Worm (Caenorhabditis elegans) whole organism, L3 larva: ENCODE measurements around the gene F41C3.1.
A peak's percentile ranks its signal among the peaks of the same experiment; 100 is the strongest.

ENCODE experiments used
- R02D3.7 ChIP-seq: fragments of 150-350 bp; optimal IDR thresholded peaks from 2 replicates; lab custom pipeline; 2014; ENCODE audit warnings: missing biosample characterization, missing genetic modification characterization
- ZK546.5 ChIP-seq: sonication (generic microtip); optimal IDR thresholded peaks from 2 replicates; lab custom pipeline; 2017; ENCODE audit warnings: missing biosample characterization, missing genetic modification characterization
- aly-2 ChIP-seq: fragments of 150-350 bp; optimal IDR thresholded peaks from 2 replicates; lab custom pipeline; 2014; ENCODE audit warnings: missing biosample characterization, missing genetic modification characterization
- ama-1 ChIP-seq: fragments of 150-350 bp; optimal IDR thresholded peaks from 2 replicates; lab custom pipeline; 2018
- ceh-16 ChIP-seq: sonication (generic microtip); optimal IDR thresholded peaks from 2 replicates; lab custom pipeline; 2017; ENCODE audit warnings: missing biosample characterization, missing genetic modification characterization
- ceh-28 ChIP-seq: fragments of 150-350 bp; optimal IDR thresholded peaks from 2 replicates; lab custom pipeline; 2014; ENCODE audit warnings: missing biosample characterization, missing genetic modification reagents, missing genetic modification characterization
- ceh-82 ChIP-seq: fragments of 150-350 bp; optimal IDR thresholded peaks from 2 replicates; lab custom pipeline; 2014; ENCODE audit warnings: missing biosample characterization, missing genetic modification characterization
- ceh-9 ChIP-seq: sonication (generic microtip); optimal IDR thresholded peaks from 2 replicates; lab custom pipeline; 2018; ENCODE audit warnings: missing biosample characterization, missing genetic modification characterization
- daf-12 ChIP-seq: fragments of 150-350 bp; optimal IDR thresholded peaks from 2 replicates; lab custom pipeline; 2014; ENCODE audit warnings: missing biosample characterization, missing genetic modification reagents, missing genetic modification characterization
- egl-27 ChIP-seq: sonication (generic microtip); optimal IDR thresholded peaks from 4 replicates; lab custom pipeline; 2017; ENCODE audit warnings: missing biosample characterization, missing genetic modification reagents, missing genetic modification characterization
- elt-1 ChIP-seq: fragments of 150-350 bp; optimal IDR thresholded peaks from 2 replicates; lab custom pipeline; 2014; ENCODE audit warnings: missing biosample characterization, missing genetic modification characterization
- elt-2 ChIP-seq: sonication (generic microtip); optimal IDR thresholded peaks from 2 replicates; lab custom pipeline; 2016; ENCODE audit warnings: missing genetic modification reagents, mild to moderate bottlenecking, missing genetic modification characterization, missing compliant biosample characterization
- eor-1 ChIP-seq, 2 experiments: fragments of 150-350 bp; optimal IDR thresholded peaks; 2 replicates each; lab custom pipeline; 2014 to 2018; ENCODE audit warnings: missing biosample characterization in 2 of 2, missing genetic modification characterization in 2 of 2
- fkh-10 ChIP-seq: sonication (generic microtip); optimal IDR thresholded peaks from 2 replicates; lab custom pipeline; 2017; ENCODE audit warnings: missing biosample characterization, missing genetic modification reagents, missing genetic modification characterization
- fkh-2 ChIP-seq: fragments of 150-350 bp; optimal IDR thresholded peaks from 2 replicates; lab custom pipeline; 2014; ENCODE audit warnings: missing biosample characterization, missing genetic modification reagents, missing genetic modification characterization
- fos-1 ChIP-seq: fragments of 150-350 bp; optimal IDR thresholded peaks from 2 replicates; lab custom pipeline; 2014; ENCODE audit warnings: missing biosample characterization, missing genetic modification characterization
- hmg-11 ChIP-seq: sonication (generic microtip); optimal IDR thresholded peaks from 2 replicates; lab custom pipeline; 2016; ENCODE audit warnings: missing genetic modification characterization, missing compliant biosample characterization
- jun-1 ChIP-seq: fragments of 150-350 bp; optimal IDR thresholded peaks from 2 replicates; lab custom pipeline; 2014; ENCODE audit warnings: missing biosample characterization, missing genetic modification reagents, missing genetic modification characterization
- lin-39 ChIP-seq: fragments of 150-350 bp; optimal IDR thresholded peaks from 2 replicates; lab custom pipeline; 2018; ENCODE audit warnings: missing biosample characterization, missing genetic modification reagents, missing genetic modification characterization
- lsy-12 ChIP-seq: sonication (generic microtip); optimal IDR thresholded peaks from 2 replicates; lab custom pipeline; 2016; ENCODE audit warnings: mild to moderate bottlenecking, missing genetic modification characterization, missing compliant biosample characterization
- mdl-1 ChIP-seq: fragments of 150-350 bp; optimal IDR thresholded peaks from 2 replicates; lab custom pipeline; 2014; ENCODE audit warnings: missing biosample characterization, missing genetic modification characterization
- mml-1 ChIP-seq: fragments of 150-350 bp; sonication (generic microtip); optimal IDR thresholded peaks from 3 replicates; lab custom pipeline; 2014; ENCODE audit warnings: missing biosample characterization, missing genetic modification characterization
- nfya-1 ChIP-seq: sonication (generic microtip); optimal IDR thresholded peaks from 2 replicates; lab custom pipeline; 2017; ENCODE audit warnings: missing genetic modification characterization, mild to moderate bottlenecking, missing compliant biosample characterization, antibody characterized with exemption, moderate library complexity; ENCODE audit not compliant: insufficient read depth
- nhr-11 ChIP-seq: fragments of 150-350 bp; optimal IDR thresholded peaks from 2 replicates; lab custom pipeline; 2014; ENCODE audit warnings: missing biosample characterization, missing genetic modification characterization
- nhr-12 ChIP-seq: fragments of 150-350 bp; optimal IDR thresholded peaks from 2 replicates; lab custom pipeline; 2014; ENCODE audit warnings: missing biosample characterization, missing genetic modification characterization
- nhr-23 ChIP-seq: fragments of 150-350 bp; optimal IDR thresholded peaks from 2 replicates; lab custom pipeline; 2014; ENCODE audit warnings: missing biosample characterization, missing genetic modification reagents, missing genetic modification characterization
- nhr-237 ChIP-seq: fragments of 150-350 bp; optimal IDR thresholded peaks from 2 replicates; lab custom pipeline; 2014; ENCODE audit warnings: missing biosample characterization, missing genetic modification characterization
- nhr-25 ChIP-seq: sonication (generic microtip); optimal IDR thresholded peaks from 2 replicates; lab custom pipeline; 2017; ENCODE audit warnings: missing biosample characterization, missing genetic modification characterization
- nhr-28 ChIP-seq: fragments of 150-350 bp; optimal IDR thresholded peaks from 2 replicates; lab custom pipeline; 2014; ENCODE audit warnings: missing biosample characterization, missing genetic modification characterization
- nhr-43 ChIP-seq: sonication (generic microtip); optimal IDR thresholded peaks from 2 replicates; lab custom pipeline; 2016; ENCODE audit warnings: mild to moderate bottlenecking, missing genetic modification characterization, missing compliant biosample characterization; ENCODE audit not compliant: poor library complexity, severe bottlenecking
- nhr-67 ChIP-seq: fragments of 150-350 bp; optimal IDR thresholded peaks from 2 replicates; lab custom pipeline; 2014; ENCODE audit warnings: missing biosample characterization, missing genetic modification characterization
- nhr-76 ChIP-seq: fragments of 150-350 bp; sonication (generic microtip); optimal IDR thresholded peaks from 5 replicates; lab custom pipeline; 2014; ENCODE audit warnings: missing biosample characterization, missing genetic modification characterization
- nhr-77 ChIP-seq: fragments of 150-350 bp; optimal IDR thresholded peaks from 2 replicates; lab custom pipeline; 2014; ENCODE audit warnings: missing biosample characterization, missing genetic modification characterization
- pha-4 ChIP-seq: fragments of 150-350 bp; optimal IDR thresholded peaks from 2 replicates; lab custom pipeline; 2014; ENCODE audit warnings: missing biosample characterization, missing genetic modification reagents, missing genetic modification characterization
- pqm-1 ChIP-seq: fragments of 150-350 bp; optimal IDR thresholded peaks from 2 replicates; lab custom pipeline; 2017; ENCODE audit warnings: missing biosample characterization, missing genetic modification characterization, inconsistent platforms
- sea-2 ChIP-seq: fragments of 150-350 bp; sonication (generic microtip); optimal IDR thresholded peaks from 4 replicates; lab custom pipeline; 2014; ENCODE audit warnings: missing biosample characterization, missing genetic modification reagents, missing genetic modification characterization
- skn-1 ChIP-seq: fragments of 150-350 bp; optimal IDR thresholded peaks from 2 replicates; lab custom pipeline; 2014; ENCODE audit warnings: missing biosample characterization, missing genetic modification characterization
- snpc-4 ChIP-seq: fragments of 150-350 bp; optimal IDR thresholded peaks from 2 replicates; lab custom pipeline; 2014; ENCODE audit warnings: missing biosample characterization, missing genetic modification characterization
- unc-39 ChIP-seq: sonication (generic microtip); optimal IDR thresholded peaks from 4 replicates; lab custom pipeline; 2017; ENCODE audit warnings: missing biosample characterization, missing genetic modification characterization
- unc-62 ChIP-seq: fragments of 150-350 bp; sonication (generic microtip); optimal IDR thresholded peaks from 4 replicates; lab custom pipeline; 2014; ENCODE audit warnings: missing biosample characterization, missing genetic modification reagents, missing genetic modification characterization
- zag-1 ChIP-seq: fragments of 150-350 bp; optimal IDR thresholded peaks from 2 replicates; lab custom pipeline; 2014; ENCODE audit warnings: missing biosample characterization, missing genetic modification characterization
- ztf-4 ChIP-seq: fragments of 150-350 bp; optimal IDR thresholded peaks from 2 replicates; lab custom pipeline; 2014; ENCODE audit warnings: missing biosample characterization, missing genetic modification characterization

F41C3.1 gene

ce11 chrII:4769096-4769495 is 17.0 kb downstream of the F41C3.1 start:
- TF ChIP-seq eor-1 (tag; optimal IDR thresholded peaks at IDR 0.05; lab: Kevin White, UChicago): no peak
- TF ChIP-seq ztf-4 (tag; lab: Kevin White, UChicago): no peak
- TF ChIP-seq nhr-237 (tag; lab: Kevin White, UChicago): no peak
- no peak for TF ChIP-seq mdl-1 (tag; lab: Kevin White, UChicago)
- TF ChIP-seq elt-2: peak; percentile 87
- TF ChIP-seq jun-1 (tag; lab: Kevin White, UChicago): peak; percentile 39
- TF ChIP-seq nhr-23 (tag; lab: Kevin White, UChicago): peak; percentile 62
- TF ChIP-seq daf-12 (tag; lab: Kevin White, UChicago): no peak
- no peak for TF ChIP-seq unc-62
- TF ChIP-seq nhr-25: peak; percentile 59
- no peak for TF ChIP-seq unc-39 (tag; lab: Kevin White, UChicago)
- peak; percentile 46 for TF ChIP-seq pha-4 (tag; lab: Kevin White, UChicago)
- no peak for TF ChIP-seq nhr-12
- TF ChIP-seq lin-39 (tag; lab: Kevin White, UChicago): no peak

DNA sequence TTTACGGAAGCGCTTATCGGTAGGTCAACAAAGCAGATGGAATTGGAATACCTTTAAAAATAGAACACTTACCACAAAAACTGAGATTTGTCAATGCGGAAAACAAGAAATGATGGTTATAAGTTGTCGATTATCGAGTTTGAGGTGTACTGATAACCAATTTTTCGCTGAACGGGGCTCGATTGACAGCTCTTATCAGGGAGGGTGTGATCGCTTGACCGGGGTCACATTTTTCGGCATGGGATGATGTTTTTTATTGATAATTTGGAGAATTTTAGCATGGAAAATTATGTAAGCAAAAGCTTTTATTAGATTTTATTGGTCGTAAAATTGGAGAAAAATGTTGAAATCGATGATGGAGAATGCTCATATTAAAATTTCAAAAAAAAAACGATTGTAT is 17.8 kb downstream of the F41C3.1 start:
- TF ChIP-seq fkh-2 (tag; lab: Kevin White, UChicago) (no peak), fos-1 (tag; lab: Kevin White, UChicago) (no peak), unc-62 (no peak), fkh-10 (GFP tag; lab: Kevin White, UChicago) (no peak), lin-39 (tag; lab: Kevin White, UChicago) (no peak), pha-4 (tag; lab: Kevin White, UChicago) (peak; percentile 69), aly-2 (tag; lab: Kevin White, UChicago) (no peak), mdl-1 (tag; lab: Kevin White, UChicago) (no peak), nhr-77 (tag; lab: Kevin White, UChicago) (no peak), jun-1 (tag; lab: Kevin White, UChicago) (peak; percentile 24), elt-2 (peak; percentile 99), nhr-43 (tag; lab: Kevin White, UChicago) (no peak), pqm-1 (tag; lab: Kevin White, UChicago) (peak; percentile 87), snpc-4 (tag; lab: Kevin White, UChicago) (no peak), daf-12 (tag; lab: Kevin White, UChicago) (no peak), lsy-12 (tag; lab: Kevin White, UChicago) (no peak)

ce11 chrII:4771282-4771681 is 19.2 kb downstream of the F41C3.1 start, which contains the start of gene F26G1.5:
F26G1.5 (minus strand) TSS chrII:4771382.
- TF ChIP-seq nhr-77 (tag; lab: Kevin White, UChicago) (no peak), jun-1 (tag; lab: Kevin White, UChicago) (no peak), R02D3.7 (tag; lab: Kevin White, UChicago) (no peak), mml-1 (no peak), nfya-1 (no peak), ceh-82 (no peak), skn-1 (tag; lab: Kevin White, UChicago) (no peak), nhr-67 (tag; lab: Kevin White, UChicago) (no peak), ceh-28 (no peak), nhr-23 (tag; lab: Kevin White, UChicago) (no peak), nhr-11 (tag; lab: Kevin White, UChicago) (no peak), ceh-9 (tag; lab: Kevin White, UChicago) (no peak), nhr-25 (no peak), sea-2 (GFP tag; lab: Kevin White, UChicago) (no peak), aly-2 (tag; lab: Kevin White, UChicago) (no peak), ceh-16 (tag; lab: Kevin White, UChicago) (no peak)
- TF ChIP-seq, all 47 proteins: peak for 0

DNA sequence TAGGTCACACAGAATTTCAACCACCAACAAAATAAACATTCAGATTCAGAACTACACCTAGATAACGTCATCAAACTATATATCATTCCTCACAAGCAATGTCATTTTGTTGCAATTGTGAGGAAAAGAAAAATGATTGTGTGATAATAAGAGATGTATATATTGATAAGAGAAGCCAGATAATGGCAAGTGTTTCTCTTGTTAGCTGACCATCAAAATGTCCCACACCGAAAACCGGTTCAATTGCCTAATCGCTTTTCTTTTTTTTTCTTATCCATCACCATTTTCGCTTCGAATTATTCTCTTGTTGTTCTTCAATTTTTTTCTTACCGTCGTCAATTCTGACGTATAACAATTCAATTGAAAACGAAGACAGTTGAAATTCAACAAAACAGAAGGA is 20.3 kb downstream of the F41C3.1 start:
- TF ChIP-seq zag-1 (tag; lab: Kevin White, UChicago): no peak
- TF ChIP-seq R02D3.7 (tag; lab: Kevin White, UChicago): no peak
- TF ChIP-seq nhr-28: no peak
- TF ChIP-seq nhr-43 (tag; lab: Kevin White, UChicago): peak; percentile 44
- peak; percentile 9 for TF ChIP-seq nhr-23 (tag; lab: Kevin White, UChicago)
- no peak for TF ChIP-seq unc-62
- no peak for TF ChIP-seq snpc-4 (tag; lab: Kevin White, UChicago)
- no peak for TF ChIP-seq elt-2
- no peak for TF ChIP-seq nhr-12
- TF ChIP-seq skn-1 (tag; lab: Kevin White, UChicago): no peak
- TF ChIP-seq ceh-28: no peak
- no peak for TF ChIP-seq ZK546.5 (tag; lab: Kevin White, UChicago)
- no peak for TF ChIP-seq ama-1 (lab: Kevin White, UChicago)
- no peak for TF ChIP-seq jun-1 (tag; lab: Kevin White, UChicago)
- no peak for TF ChIP-seq nfya-1
- no peak for TF ChIP-seq ceh-16 (tag; lab: Kevin White, UChicago)
- TF ChIP-seq sea-2 (GFP tag; lab: Kevin White, UChicago): no peak
- TF ChIP-seq hmg-11 (tag; lab: Kevin White, UChicago): no peak
- no peak for TF ChIP-seq nhr-76 (tag; lab: Kevin White, UChicago)
- no peak for TF ChIP-seq fkh-10 (GFP tag; lab: Kevin White, UChicago)
- no peak for TF ChIP-seq daf-12 (tag; lab: Kevin White, UChicago)
- TF ChIP-seq nhr-11 (tag; lab: Kevin White, UChicago): no peak
- TF ChIP-seq ztf-4 (tag; lab: Kevin White, UChicago): no peak
- peak; percentile 48 for TF ChIP-seq nhr-25
- no peak for TF ChIP-seq lsy-12 (tag; lab: Kevin White, UChicago)
- no peak for TF ChIP-seq ceh-82
- no peak for TF ChIP-seq egl-27 (tag; lab: Kevin White, UChicago)
- TF ChIP-seq mdl-1 (tag; lab: Kevin White, UChicago): no peak
- no peak for TF ChIP-seq fos-1 (tag; lab: Kevin White, UChicago)
- TF ChIP-seq elt-1 (tag; lab: Kevin White, UChicago): peak; percentile 16
- TF ChIP-seq ceh-9 (tag; lab: Kevin White, UChicago): no peak
- no peak for TF ChIP-seq lin-39 (tag; lab: Kevin White, UChicago)
- TF ChIP-seq nhr-77 (tag; lab: Kevin White, UChicago): no peak
